Fruit fly (Drosophila melanogaster): Measurements from ENCODE around the gene CG32119.
A peak's percentile ranks its signal among the peaks of the same experiment; 100 is the strongest.

The CG32119 gene

DNA sequence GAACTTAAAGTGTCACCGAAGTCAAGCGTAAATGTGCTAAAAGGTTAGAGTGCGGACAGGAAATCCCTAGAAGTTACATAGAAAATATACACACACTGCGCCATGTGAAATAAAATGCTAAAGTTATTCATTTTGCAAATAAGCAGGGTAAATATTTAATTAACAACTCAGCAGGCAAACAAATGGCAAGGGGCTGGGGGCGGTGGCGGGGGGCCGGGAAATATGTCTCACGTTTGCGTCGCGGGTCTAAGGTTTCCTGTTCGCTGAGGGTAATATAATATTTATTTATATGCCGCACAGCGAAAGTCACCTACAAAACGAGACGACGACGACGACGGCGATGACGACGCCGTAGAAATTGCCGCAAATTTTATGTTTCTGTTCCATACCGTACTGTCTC, 11.9 kb downstream of the CG32119 start (continued):
- TF ChIP-seq ro (GFP tag; IDR thresholded peaks at IDR 0.05), result no peak
- TF ChIP-seq mam (GFP tag; optimal IDR thresholded peaks at IDR 0.05), result no peak
- TF ChIP-seq Opbp (GFP tag; IDR thresholded peaks at IDR 0.05; ENCODE audit: partially characterized antibody), result no peak
- peak; percentile 20 for TF ChIP-seq MTF-1 (GFP tag; optimal IDR thresholded peaks at IDR 0.05; ENCODE audit: borderline replicate concordance)
- TF ChIP-seq Fer1 (GFP tag; optimal IDR thresholded peaks at IDR 0.05), result peak; percentile 37
- TF ChIP-seq CG33557 (GFP tag; optimal IDR thresholded peaks at IDR 0.05), result no peak
- peak; percentile 3 for TF ChIP-seq ewg (GFP tag; optimal IDR thresholded peaks at IDR 0.05)
- no peak for TF ChIP-seq ken (GFP tag; IDR thresholded peaks at IDR 0.05)
- TF ChIP-seq nmo (GFP tag; optimal IDR thresholded peaks at IDR 0.05), result no peak
- TF ChIP-seq chn (GFP tag; optimal IDR thresholded peaks at IDR 0.05), result no peak
- TF ChIP-seq sd (tag; optimal IDR thresholded peaks at IDR 0.05), result peak; percentile 15
- no peak for TF ChIP-seq Stat92E (GFP tag; optimal IDR thresholded peaks at IDR 0.05)
- TF ChIP-seq CG32532 (GFP tag; IDR thresholded peaks at IDR 0.05), result peak; percentile 59; the same call in 1 of the 2 replicates
- TF ChIP-seq CG2678 (tag; optimal IDR thresholded peaks at IDR 0.05), result peak; percentile 10
- TF ChIP-seq B-H2 (GFP tag; optimal IDR thresholded peaks at IDR 0.05), result no peak
- TF ChIP-seq ase (GFP tag; IDR thresholded peaks at IDR 0.05), result 0 out of 3 replicates have a peak, but pooled peaks have one; percentile 16
- TF ChIP-seq CG34422 (GFP tag; IDR thresholded peaks at IDR 0.05), result no peak
- no peak for TF ChIP-seq CG10959 (GFP tag; IDR thresholded peaks at IDR 0.05)
- no peak for TF ChIP-seq CG15269 (tag; optimal IDR thresholded peaks at IDR 0.05)
- TF ChIP-seq CG30403 (GFP tag; optimal IDR thresholded peaks at IDR 0.05), result no peak
- no peak for TF ChIP-seq CG15601 (tag; optimal IDR thresholded peaks at IDR 0.05)
- no peak for TF ChIP-seq CG2889 (GFP tag; IDR thresholded peaks at IDR 0.05)
- no peak for TF ChIP-seq CG8765 (GFP tag; IDR thresholded peaks at IDR 0.05)
- no peak for TF ChIP-seq Taf1 (GFP tag; IDR thresholded peaks at IDR 0.05)
- peak; percentile 28; the same call in 1 of the 2 replicates for TF ChIP-seq CG14441 (GFP tag; IDR thresholded peaks at IDR 0.05)
- no peak for TF ChIP-seq dimm (GFP tag; IDR thresholded peaks at IDR 0.05)
- no peak for TF ChIP-seq sima (GFP tag; optimal IDR thresholded peaks at IDR 0.05)
- no peak for TF ChIP-seq HLH3B (GFP tag; IDR thresholded peaks at IDR 0.05)
- no peak for TF ChIP-seq CG3163 (GFP tag; optimal IDR thresholded peaks at IDR 0.05)
- no peak for TF ChIP-seq nerfin-2 (GFP tag; IDR thresholded peaks at IDR 0.05; ENCODE audit: partially characterized antibody)
- no peak for TF ChIP-seq nom (GFP tag; optimal IDR thresholded peaks at IDR 0.05)
- peak; percentile 41 for TF ChIP-seq CG9932 (GFP tag; IDR thresholded peaks at IDR 0.05)
- peak; percentile 71; the same call in 2 of the 3 replicates for TF ChIP-seq ci (GFP tag; IDR thresholded peaks at IDR 0.05)
- no peak; the same call in 2 of the 3 replicates for TF ChIP-seq CG11560 (tag; IDR thresholded peaks at IDR 0.05)
- no peak for TF ChIP-seq CoRest (tag; optimal IDR thresholded peaks at IDR 0.05)
- TF ChIP-seq CG10321 (GFP tag; IDR thresholded peaks at IDR 0.05), result no peak
- no peak for TF ChIP-seq pho (GFP tag; optimal IDR thresholded peaks at IDR 0.05)
- TF ChIP-seq tin (GFP tag; optimal IDR thresholded peaks at IDR 0.05), result no peak
- no peak for TF ChIP-seq sens-2 (GFP tag; IDR thresholded peaks at IDR 0.05)
- no peak for TF ChIP-seq Sry-δ (GFP tag; optimal IDR thresholded peaks at IDR 0.05)
- TF ChIP-seq CG7556 (GFP tag; optimal IDR thresholded peaks at IDR 0.05), result no peak
- TF ChIP-seq Bdp1 (GFP tag; optimal IDR thresholded peaks at IDR 0.05), result no peak
- TF ChIP-seq CG1832 (GFP tag; optimal IDR thresholded peaks at IDR 0.05), result no peak
- no peak for TF ChIP-seq CG3407 (GFP tag; optimal IDR thresholded peaks at IDR 0.05)
- TF ChIP-seq CG31224 (GFP tag; IDR thresholded peaks at IDR 0.05), result no peak
- TF ChIP-seq fu2 (GFP tag; optimal IDR thresholded peaks at IDR 0.05), result no peak
- no peak for TF ChIP-seq vnd (GFP tag; IDR thresholded peaks at IDR 0.05; ENCODE audit: partially characterized antibody)
- TF ChIP-seq Vsx1 (GFP tag; optimal IDR thresholded peaks at IDR 0.05), result peak; percentile 49
- TF ChIP-seq Lhr (GFP tag; optimal IDR thresholded peaks at IDR 0.05), result no peak
- peak; percentile 17 for TF ChIP-seq CG2875 (GFP tag; optimal IDR thresholded peaks at IDR 0.05)
- no peak for TF ChIP-seq Sox100B (GFP tag; optimal IDR thresholded peaks at IDR 0.05)

Measured in whole organism, embryonic.